Fruit fly (Drosophila melanogaster) whole organism, prepupa: ENCODE measurements around the gene CG31493.

Experiments
- Blimp-1 ChIP-seq: fragments of 200-800 bp; sonication (Bioruptor generic); optimal IDR thresholded peaks from 3 replicates; lab custom pipeline; 2017; ENCODE audit warnings: missing biosample characterization, missing genetic modification characterization, mild to moderate bottlenecking, moderate library complexity, missing genetic modification reagents
- CG10669 ChIP-seq: fragments of 200-800 bp; sonication (Bioruptor generic); optimal IDR thresholded peaks from 3 replicates; lab custom pipeline; 2018; ENCODE audit warnings: missing biosample characterization, mild to moderate bottlenecking, missing genetic modification characterization, moderate library complexity
- CG11294 ChIP-seq: fragments of 200-800 bp; sonication (Bioruptor generic); IDR thresholded peaks from 2 replicates; pipeline ENCODE4 v1.3.6; 2022; ENCODE audit warnings: missing biosample characterization, missing genetic modification characterization
- CG11762 ChIP-seq: fragments of 200-800 bp; sonication (Bioruptor generic); optimal IDR thresholded peaks from 3 replicates; lab custom pipeline; 2016; ENCODE audit warnings: missing biosample characterization, missing genetic modification characterization; ENCODE audit not compliant: insufficient read depth
- CG15336 ChIP-seq: fragments of 200-800 bp; sonication (Bioruptor generic); IDR thresholded peaks from 2 replicates; pipeline ENCODE4 v1.3.6; 2022; ENCODE audit warnings: missing biosample characterization, missing genetic modification characterization
- CG31627 ChIP-seq: fragments of 200-800 bp; sonication (Bioruptor generic); optimal IDR thresholded peaks from 3 replicates; lab custom pipeline; 2016; ENCODE audit warnings: missing biosample characterization, missing genetic modification characterization
- CG32006 ChIP-seq: fragments of 200-800 bp; sonication (Bioruptor generic); optimal IDR thresholded peaks from 3 replicates; lab custom pipeline; 2017; ENCODE audit warnings: missing biosample characterization, mild to moderate bottlenecking, missing genetic modification characterization
- CG3919 ChIP-seq: fragments of 200-800 bp; sonication (Bioruptor generic); optimal IDR thresholded peaks from 3 replicates; lab custom pipeline; 2016; ENCODE audit warnings: missing biosample characterization, missing genetic modification characterization
- CG6276 ChIP-seq: fragments of 200-800 bp; sonication (Bioruptor generic); optimal IDR thresholded peaks from 2 replicates; lab custom pipeline; 2017; ENCODE audit warnings: missing biosample characterization, mild to moderate bottlenecking, missing genetic modification characterization
- CG6792 ChIP-seq: fragments of 200-800 bp; sonication (Bioruptor generic); optimal IDR thresholded peaks from 3 replicates; lab custom pipeline; 2016; ENCODE audit warnings: missing biosample characterization, missing genetic modification characterization
- CG6854 ChIP-seq: fragments of 200-800 bp; sonication (Bioruptor generic); optimal IDR thresholded peaks from 2 replicates; lab custom pipeline; 2017; ENCODE audit warnings: missing biosample characterization, mild to moderate bottlenecking, missing genetic modification characterization
- CG8319 ChIP-seq: fragments of 200-800 bp; sonication (Bioruptor generic); optimal IDR thresholded peaks from 3 replicates; lab custom pipeline; 2016; ENCODE audit warnings: missing biosample characterization, missing genetic modification characterization
- CG8632 ChIP-seq: fragments of 200-800 bp; sonication (Bioruptor generic); optimal IDR thresholded peaks from 3 replicates; lab custom pipeline; 2016; ENCODE audit warnings: missing biosample characterization, missing genetic modification characterization
- Eip75B ChIP-seq: fragments of 200-800 bp; sonication (Bioruptor generic); optimal IDR thresholded peaks from 3 replicates; lab custom pipeline; 2016; ENCODE audit warnings: missing biosample characterization, missing genetic modification characterization
- Eip78C ChIP-seq: fragments of 200-800 bp; sonication (Bioruptor generic); peaks from one replicate; lab custom pipeline; 2016; ENCODE audit warnings: missing biosample characterization, missing genetic modification characterization
- Eip93F ChIP-seq: fragments of 200-800 bp; sonication (Bioruptor generic); optimal IDR thresholded peaks from 2 replicates; lab custom pipeline; 2016; ENCODE audit warnings: missing biosample characterization, mild to moderate bottlenecking, missing genetic modification characterization
- Ets21C ChIP-seq: fragments of 200-800 bp; sonication (Bioruptor generic); optimal IDR thresholded peaks from 3 replicates; lab custom pipeline; 2016; ENCODE audit warnings: missing biosample characterization, missing genetic modification characterization
- Ets96B ChIP-seq: fragments of 200-800 bp; optimal IDR thresholded peaks from 2 replicates; lab custom pipeline; 2019; ENCODE audit warnings: missing biosample characterization, mild to moderate bottlenecking, missing genetic modification characterization, moderate library complexity
- Gug ChIP-seq: fragments of 200-800 bp; sonication (Bioruptor generic); IDR thresholded peaks from 2 replicates; pipeline ENCODE4 v1.3.6; 2022; ENCODE audit warnings: missing biosample characterization, missing genetic modification characterization
- Hr38 ChIP-seq: sonication (Bioruptor generic); optimal IDR thresholded peaks from 2 replicates; lab custom pipeline; 2016; ENCODE audit warnings: missing biosample characterization, missing genetic modification characterization
- Lpt ChIP-seq: fragments of 200-800 bp; sonication (Bioruptor generic); optimal IDR thresholded peaks from 3 replicates; lab custom pipeline; 2016; ENCODE audit warnings: missing biosample characterization, missing genetic modification characterization
- Met ChIP-seq: fragments of 200-800 bp; sonication (Bioruptor generic); optimal IDR thresholded peaks from 3 replicates; lab custom pipeline; 2016; ENCODE audit warnings: missing biosample characterization, missing genetic modification characterization
- OdsH ChIP-seq: fragments of 200-800 bp; sonication (Bioruptor generic); optimal IDR thresholded peaks from 3 replicates; lab custom pipeline; 2016; ENCODE audit warnings: missing biosample characterization, missing genetic modification characterization
- Sox102F ChIP-seq: fragments of 200-800 bp; sonication (Bioruptor generic); optimal IDR thresholded peaks from 2 replicates; lab custom pipeline; 2016; ENCODE audit warnings: missing biosample characterization, mild to moderate bottlenecking, missing genetic modification characterization
- Sox15 ChIP-seq: fragments of 200-800 bp; sonication (Bioruptor generic); optimal IDR thresholded peaks from 3 replicates; lab custom pipeline; 2016; ENCODE audit warnings: missing biosample characterization, missing genetic modification characterization
- achi ChIP-seq: fragments of 200-800 bp; sonication (Bioruptor generic); optimal IDR thresholded peaks from 3 replicates; lab custom pipeline; 2016; ENCODE audit warnings: missing biosample characterization, missing genetic modification characterization
- acj6 ChIP-seq: fragments of 200-800 bp; sonication (Bioruptor generic); optimal IDR thresholded peaks from 3 replicates; lab custom pipeline; 2016; ENCODE audit warnings: missing biosample characterization, missing genetic modification characterization
- cyc ChIP-seq: fragments of 200-800 bp; sonication (Bioruptor generic); optimal IDR thresholded peaks from 3 replicates; lab custom pipeline; 2016; ENCODE audit warnings: missing biosample characterization, missing genetic modification characterization
- esn ChIP-seq: fragments of 200-800 bp; sonication (Bioruptor generic); optimal IDR thresholded peaks from 2 replicates; lab custom pipeline; 2016; ENCODE audit warnings: missing biosample characterization, mild to moderate bottlenecking, missing genetic modification characterization, moderate library complexity
- fd59A ChIP-seq: fragments of 200-800 bp; sonication (Bioruptor generic); optimal IDR thresholded peaks from 2 replicates; lab custom pipeline; 2017; ENCODE audit warnings: missing biosample characterization, mild to moderate bottlenecking, missing genetic modification characterization, missing genetic modification reagents
- fkh ChIP-seq: fragments of 200-800 bp; sonication (Bioruptor generic); optimal IDR thresholded peaks from 3 replicates; lab custom pipeline; 2017; ENCODE audit warnings: missing biosample characterization, mild to moderate bottlenecking, missing genetic modification characterization, moderate library complexity
- lz ChIP-seq: fragments of 200-800 bp; sonication (Bioruptor generic); optimal IDR thresholded peaks from 3 replicates; lab custom pipeline; 2016; ENCODE audit warnings: missing biosample characterization, missing genetic modification characterization
- net ChIP-seq: fragments of 200-800 bp; sonication (Bioruptor generic); optimal IDR thresholded peaks from 3 replicates; lab custom pipeline; 2016; ENCODE audit warnings: missing biosample characterization, missing genetic modification characterization
- pdm3 ChIP-seq: fragments of 200-800 bp; sonication (Bioruptor generic); optimal IDR thresholded peaks from 3 replicates; lab custom pipeline; 2016; ENCODE audit warnings: missing biosample characterization, missing genetic modification characterization
- salr ChIP-seq, 2 experiments: fragments of 200-800 bp; sonication (Bioruptor generic); optimal IDR thresholded peaks; 3 replicates each; lab custom pipeline; 2016 to 2018; ENCODE audit warnings: missing biosample characterization in 2 of 2, missing genetic modification characterization in 2 of 2, mild to moderate bottlenecking in 1 of 2
- ss ChIP-seq, 2 experiments: fragments of 200-800 bp; sonication (Bioruptor generic); optimal IDR thresholded peaks; 2 replicates in 1 of 2; 3 replicates in 1 of 2; lab custom pipeline; 2017 to 2018; ENCODE audit warnings: mild to moderate bottlenecking in 2 of 2, missing biosample characterization in 2 of 2, missing genetic modification characterization in 2 of 2, moderate library complexity in 1 of 2
- svp ChIP-seq: fragments of 200-800 bp; sonication (Bioruptor generic); peaks from one replicate; lab custom pipeline; 2016; ENCODE audit warnings: missing biosample characterization, missing genetic modification characterization
- topi ChIP-seq: fragments of 200-800 bp; sonication (Bioruptor generic); optimal IDR thresholded peaks from 3 replicates; lab custom pipeline; 2016; ENCODE audit warnings: missing biosample characterization, missing genetic modification characterization
- vri ChIP-seq: fragments of 200-800 bp; sonication (Bioruptor generic); optimal IDR thresholded peaks from 3 replicates; lab custom pipeline; 2016; ENCODE audit warnings: missing biosample characterization, mild to moderate bottlenecking, missing genetic modification characterization

The CG31493 gene

dm6 chr3R:7112977-7113376 is 18.4 kb upstream of the CG31493 start:
- no peak for TF ChIP-seq CG31627
- TF ChIP-seq CG11294 (GFP tag; lab: Robert Waterston, UW) = no peak
- no peak for TF ChIP-seq CG6792 (GFP tag; lab: Kevin White, UChicago)
- no peak for TF ChIP-seq esn (GFP tag; lab: Kevin White, UChicago)
- TF ChIP-seq CG8632 (GFP tag; lab: Kevin White, UChicago) = no peak
- TF ChIP-seq achi = no peak
- TF ChIP-seq CG10669 (GFP tag; lab: Kevin White, UChicago) = no peak
- no peak for TF ChIP-seq Gug
- TF ChIP-seq fd59A (GFP tag; lab: Kevin White, UChicago) = no peak
- TF ChIP-seq CG8319 (GFP tag; lab: Kevin White, UChicago) = no peak
- TF ChIP-seq Sox102F (GFP tag; lab: Kevin White, UChicago) = no peak
- no peak for TF ChIP-seq CG11762 (GFP tag; lab: Kevin White, UChicago)
- no peak for TF ChIP-seq Lpt
- TF ChIP-seq salr (GFP tag; optimal IDR thresholded peaks at IDR 0.05; lab: Kevin White, UChicago) = no peak
- TF ChIP-seq topi (GFP tag; lab: Kevin White, UChicago) = no peak
- TF ChIP-seq, all 60 proteins: peak for 0

DNA sequence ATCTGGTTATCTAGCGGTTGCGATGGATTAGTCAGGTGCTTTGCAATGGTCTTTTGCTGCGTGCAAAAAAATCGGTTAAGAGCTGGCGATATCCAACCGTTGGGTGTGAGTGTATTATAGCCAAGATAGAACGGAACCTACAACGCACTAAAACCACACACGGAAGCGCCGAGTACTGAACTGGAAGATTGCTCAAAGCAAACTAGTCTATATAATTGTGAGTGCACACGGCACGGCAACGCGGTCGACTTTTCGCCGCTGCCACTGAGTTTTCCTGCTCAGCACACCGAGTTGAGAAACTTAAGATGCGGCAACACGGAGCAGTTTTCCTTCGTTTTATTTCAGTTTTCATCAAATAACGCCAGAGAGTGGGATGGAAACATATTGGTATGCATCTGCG is 14.8 kb upstream of the CG31493 start:
- TF ChIP-seq CG10669 (GFP tag; lab: Kevin White, UChicago) (no peak), Ets21C (GFP tag; lab: Kevin White, UChicago) (no peak), Eip93F (GFP tag; lab: Kevin White, UChicago) (no peak), salr (GFP tag; optimal IDR thresholded peaks at IDR 0.05; lab: Kevin White, UChicago) (no peak), Sox102F (GFP tag; lab: Kevin White, UChicago) (no peak), CG32006 (GFP tag; lab: Kevin White, UChicago) (no peak), CG6792 (GFP tag; lab: Kevin White, UChicago) (no peak), pdm3 (no peak)

DNA sequence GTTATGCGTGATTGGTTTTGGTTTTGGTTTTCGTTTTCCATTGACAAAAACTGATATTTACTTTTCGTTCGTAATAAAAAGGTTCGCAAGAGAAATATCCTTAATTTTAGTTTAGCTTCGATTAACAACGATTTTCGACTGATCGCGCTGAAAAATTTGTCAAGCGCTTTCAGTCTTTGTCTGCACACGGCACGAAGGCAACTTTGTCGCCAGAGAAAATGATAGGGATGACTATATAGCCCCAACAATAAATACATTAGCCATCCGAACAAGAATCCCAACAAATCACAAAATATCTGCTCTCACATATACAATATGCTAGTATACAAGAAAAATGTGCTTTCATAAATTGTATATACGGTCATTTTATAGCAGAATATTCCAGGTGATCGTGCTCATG is 13.8 kb upstream of the CG31493 start, which contains the start of gene Mlp84B:
Gene Mlp84B (minus strand): TSS at position 143 of the 400 bp plus-strand sequence.
- TF ChIP-seq acj6 (no peak), CG11294 (GFP tag; lab: Robert Waterston, UW) (no peak), ss (GFP tag; optimal IDR thresholded peaks at IDR 0.05; lab: Kevin White, UChicago) (no peak), esn (GFP tag; lab: Kevin White, UChicago) (no peak), CG32006 (GFP tag; lab: Kevin White, UChicago) (no peak), OdsH (GFP tag; lab: Kevin White, UChicago) (no peak), CG6276 (GFP tag; lab: Kevin White, UChicago) (no peak), Sox15 (GFP tag; lab: Kevin White, UChicago) (no peak), Hr38 (GFP tag; lab: Kevin White, UChicago) (no peak), Met (GFP tag; lab: Kevin White, UChicago) (no peak), cyc (GFP tag; lab: Kevin White, UChicago) (no peak), Ets96B (tag; lab: Kevin White, UChicago) (no peak), lz (GFP tag; lab: Kevin White, UChicago) (no peak)

dm6 chr3R:7122172-7123072 is 8.9 kb upstream of the CG31493 start:
- TF ChIP-seq Blimp-1 (GFP tag; lab: Kevin White, UChicago) = peak; percentile 79
- TF ChIP-seq CG15336 = 0 out of 2 replicates have a peak, but pooled peaks have one; percentile 9
- no peak for TF ChIP-seq vri (GFP tag; lab: Kevin White, UChicago)
- TF ChIP-seq Eip75B (GFP tag; lab: Kevin White, UChicago) = peak; percentile 67
- TF ChIP-seq svp = peak; percentile 86
- no peak for TF ChIP-seq net
- peak; percentile 64 for TF ChIP-seq fkh
- TF ChIP-seq CG8632 (GFP tag; lab: Kevin White, UChicago) = no peak
- TF ChIP-seq OdsH (GFP tag; lab: Kevin White, UChicago) = no peak
- TF ChIP-seq esn (GFP tag; lab: Kevin White, UChicago) = peak; percentile 16
- peak; percentile 81 for TF ChIP-seq CG6854 (GFP tag; lab: Kevin White, UChicago)
- TF ChIP-seq CG3919 (GFP tag; lab: Kevin White, UChicago) = no peak
- no peak for TF ChIP-seq Hr38 (GFP tag; lab: Kevin White, UChicago)
- TF ChIP-seq Sox102F (GFP tag; lab: Kevin White, UChicago) = peak; percentile 3
- TF ChIP-seq Eip78C = peak; percentile 30
- TF ChIP-seq CG8319 (GFP tag; lab: Kevin White, UChicago) = no peak
